Worm (Caenorhabditis elegans) whole organism, L1 larva: ENCODE measurements around the gene tag-89.
A peak's percentile ranks its signal among the peaks of the same experiment; 100 is the strongest.

Source experiments
- C04F5.9 ChIP-seq: sonication (generic microtip); optimal IDR thresholded peaks from 2 replicates; lab custom pipeline; 2016; ENCODE audit warnings: missing genetic modification characterization, missing compliant biosample characterization
- alr-1 ChIP-seq: fragments of 200-800 bp; sonication (Bioruptor generic); optimal IDR thresholded peaks from 2 replicates; lab custom pipeline; 2018; ENCODE audit warnings: borderline replicate concordance, mild to moderate bottlenecking, missing genetic modification characterization, missing compliant biosample characterization
- aly-2 ChIP-seq: fragments of 150-350 bp; optimal IDR thresholded peaks from 2 replicates; lab custom pipeline; 2014; ENCODE audit warnings: missing biosample characterization, missing genetic modification characterization
- ceh-8 ChIP-seq: fragments of 200-800 bp; sonication (Bioruptor generic); optimal IDR thresholded peaks from 2 replicates; lab custom pipeline; 2018; ENCODE audit warnings: mild to moderate bottlenecking, missing genetic modification characterization, moderate library complexity, missing compliant biosample characterization
- ceh-88 ChIP-seq: fragments of 200-800 bp; sonication (Bioruptor generic); IDR thresholded peaks from 2 replicates; pipeline ENCODE4 v1.3.6; 2022; ENCODE audit warnings: missing genetic modification characterization, missing compliant biosample characterization
- ceh-90 ChIP-seq: sonication (generic microtip); optimal IDR thresholded peaks from 2 replicates; lab custom pipeline; 2016; ENCODE audit warnings: missing genetic modification characterization, missing compliant biosample characterization
- dpl-1 ChIP-seq, 3 experiments: fragments of 150-350 bp in 2 of 3; sonication (generic microtip) in 1 of 3; optimal IDR thresholded peaks; 2 replicates each; lab custom pipeline; 2014 to 2017; ENCODE audit warnings: missing biosample characterization in 3 of 3, missing genetic modification characterization in 3 of 3, missing genetic modification reagents in 3 of 3
- dsc-1 ChIP-seq: sonication (generic microtip); optimal IDR thresholded peaks from 2 replicates; lab custom pipeline; 2016; ENCODE audit warnings: mild to moderate bottlenecking, missing genetic modification characterization, missing compliant biosample characterization
- efl-1 ChIP-seq, 4 experiments: fragments of 150-350 bp; optimal IDR thresholded peaks in 3 of 4; peaks in 1 of 4; 1 replicate in 1 of 4; 2 replicates in 3 of 4; lab custom pipeline; 2014; ENCODE audit warnings: missing biosample characterization in 2 of 4, missing genetic modification characterization in 2 of 4, missing genetic modification reagents in 2 of 4
- egl-13 ChIP-seq: sonication (generic microtip); optimal IDR thresholded peaks from 2 replicates; lab custom pipeline; 2016; ENCODE audit warnings: missing genotype, missing genetic modification reagents, missing genetic modification characterization, missing compliant biosample characterization
- elt-2 ChIP-seq: sonication (generic microtip); optimal IDR thresholded peaks from 2 replicates; lab custom pipeline; 2016; ENCODE audit warnings: missing genetic modification characterization, mild to moderate bottlenecking, inconsistent platforms, missing compliant biosample characterization, missing genetic modification reagents
- ets-5 ChIP-seq: fragments of 200-800 bp; sonication (Bioruptor generic); IDR thresholded peaks from 2 replicates; pipeline ENCODE4 v1.3.6; 2022; ENCODE audit warnings: missing genetic modification characterization, missing compliant biosample characterization
- fkh-8 ChIP-seq: sonication (generic microtip); optimal IDR thresholded peaks from 2 replicates; lab custom pipeline; 2016; ENCODE audit warnings: mild to moderate bottlenecking, missing genetic modification characterization, missing compliant biosample characterization
- fos-1 ChIP-seq: fragments of 150-350 bp; optimal IDR thresholded peaks from 2 replicates; lab custom pipeline; 2014; ENCODE audit warnings: missing biosample characterization, missing genetic modification characterization
- grh-1 ChIP-seq: fragments of 200-800 bp; sonication (Bioruptor generic); IDR thresholded peaks from 2 replicates; pipeline ENCODE4 v1.3.6; 2022; ENCODE audit warnings: missing genetic modification reagents, missing genetic modification characterization, missing compliant biosample characterization
- hlh-17 ChIP-seq: fragments of 200-800 bp; sonication (Bioruptor generic); optimal IDR thresholded peaks from 2 replicates; lab custom pipeline; 2018; ENCODE audit warnings: missing genetic modification characterization, mild to moderate bottlenecking, missing compliant biosample characterization, moderate library complexity, borderline replicate concordance
- hlh-4 ChIP-seq: sonication (generic microtip); optimal IDR thresholded peaks from 2 replicates; lab custom pipeline; 2016; ENCODE audit warnings: mild to moderate bottlenecking, missing genetic modification characterization, missing compliant biosample characterization
- jun-1 ChIP-seq: fragments of 150-350 bp; optimal IDR thresholded peaks from 2 replicates; lab custom pipeline; 2014; ENCODE audit warnings: missing biosample characterization, missing genetic modification reagents, missing genetic modification characterization
- lin-13 ChIP-seq: fragments of 150-350 bp; optimal IDR thresholded peaks from 2 replicates; lab custom pipeline; 2014; ENCODE audit warnings: missing biosample characterization, missing genetic modification reagents, missing genetic modification characterization
- lin-14 ChIP-seq: fragments of 200-800 bp; sonication (Bioruptor generic); optimal IDR thresholded peaks from 2 replicates; lab custom pipeline; 2018; ENCODE audit warnings: mild to moderate bottlenecking, missing genetic modification characterization, moderate library complexity, missing compliant biosample characterization
- lin-15B ChIP-seq: fragments of 150-350 bp; sonication (generic microtip); optimal IDR thresholded peaks from 3 replicates; lab custom pipeline; 2014; ENCODE audit warnings: missing biosample characterization, missing genetic modification characterization
- lin-39 ChIP-seq: fragments of 150-350 bp; optimal IDR thresholded peaks from 2 replicates; lab custom pipeline; 2014; ENCODE audit warnings: missing biosample characterization, missing genetic modification reagents, missing genetic modification characterization
- lsy-2 ChIP-seq, 2 experiments: fragments of 150-350 bp; optimal IDR thresholded peaks; 2 replicates each; lab custom pipeline; 2014; ENCODE audit warnings: missing biosample characterization in 2 of 2, missing genetic modification characterization in 2 of 2
- mdl-1 ChIP-seq, 2 experiments: fragments of 150-350 bp; optimal IDR thresholded peaks; 2 replicates each; lab custom pipeline; 2014 to 2017; ENCODE audit warnings: missing biosample characterization in 2 of 2, missing genetic modification characterization in 2 of 2, inconsistent platforms in 1 of 2
- mep-1 ChIP-seq: fragments of 150-350 bp; optimal IDR thresholded peaks from 2 replicates; lab custom pipeline; 2014; ENCODE audit warnings: missing biosample characterization, missing genetic modification characterization
- nhr-20 ChIP-seq: sonication (generic microtip); optimal IDR thresholded peaks from 2 replicates; lab custom pipeline; 2016; ENCODE audit warnings: mild to moderate bottlenecking, missing genetic modification characterization, missing compliant biosample characterization
- nhr-47 ChIP-seq: sonication (generic microtip); optimal IDR thresholded peaks from 2 replicates; lab custom pipeline; 2016; ENCODE audit warnings: mild to moderate bottlenecking, missing genetic modification characterization, moderate library complexity, missing compliant biosample characterization
- nhr-71 ChIP-seq: sonication (generic microtip); optimal IDR thresholded peaks from 2 replicates; lab custom pipeline; 2016; ENCODE audit warnings: mild to moderate bottlenecking, missing genetic modification characterization, moderate library complexity, missing compliant biosample characterization
- nhr-76 ChIP-seq: sonication (generic microtip); optimal IDR thresholded peaks from 2 replicates; lab custom pipeline; 2017; ENCODE audit warnings: missing biosample characterization, missing genetic modification characterization
- nhr-77 ChIP-seq: fragments of 150-350 bp; optimal IDR thresholded peaks from 2 replicates; lab custom pipeline; 2014; ENCODE audit warnings: missing biosample characterization, missing genetic modification characterization
- nhr-85 ChIP-seq: sonication (generic microtip); peaks from one replicate; lab custom pipeline; 2016; ENCODE audit warnings: missing genetic modification characterization, inconsistent platforms, missing compliant biosample characterization
- nhr-90 ChIP-seq: sonication (generic microtip); optimal IDR thresholded peaks from 2 replicates; lab custom pipeline; 2016; ENCODE audit warnings: mild to moderate bottlenecking, missing genetic modification characterization, missing compliant biosample characterization; ENCODE audit not compliant: poor library complexity
- pag-3 ChIP-seq: sonication (generic microtip); optimal IDR thresholded peaks from 2 replicates; lab custom pipeline; 2017; ENCODE audit warnings: missing genetic modification characterization, mild to moderate bottlenecking, missing compliant biosample characterization, antibody characterized with exemption, borderline replicate concordance; ENCODE audit not compliant: insufficient read depth
- pax-3 ChIP-seq: fragments of 200-800 bp; sonication (Bioruptor generic); optimal IDR thresholded peaks from 2 replicates; lab custom pipeline; 2018; ENCODE audit warnings: mild to moderate bottlenecking, missing genetic modification characterization, moderate library complexity, missing compliant biosample characterization
- pqm-1 ChIP-seq: sonication (generic microtip); optimal IDR thresholded peaks from 3 replicates; lab custom pipeline; 2017; ENCODE audit warnings: missing biosample characterization, missing genetic modification characterization
- skn-1 ChIP-seq: fragments of 150-350 bp; optimal IDR thresholded peaks from 2 replicates; lab custom pipeline; 2014; ENCODE audit warnings: missing biosample characterization, missing genetic modification characterization
- sptf-1 ChIP-seq: fragments of 150-350 bp; optimal IDR thresholded peaks from 2 replicates; lab custom pipeline; 2014; ENCODE audit warnings: missing biosample characterization, missing genetic modification characterization
- sup-37 ChIP-seq: fragments of 200-800 bp; sonication (Bioruptor generic); optimal IDR thresholded peaks from 2 replicates; lab custom pipeline; 2018; ENCODE audit warnings: mild to moderate bottlenecking, missing genetic modification characterization, missing compliant biosample characterization
- swsn-7 ChIP-seq: sonication (generic microtip); optimal IDR thresholded peaks from 2 replicates; lab custom pipeline; 2016; ENCODE audit warnings: missing genetic modification characterization, missing compliant biosample characterization
- tbx-2 ChIP-seq: sonication (generic microtip); optimal IDR thresholded peaks from 2 replicates; lab custom pipeline; 2016; ENCODE audit warnings: missing genetic modification characterization, missing compliant biosample characterization
- tlp-1 ChIP-seq: fragments of 150-350 bp; optimal IDR thresholded peaks from 2 replicates; lab custom pipeline; 2014; ENCODE audit warnings: missing biosample characterization, missing genetic modification characterization
- unc-62 ChIP-seq: fragments of 150-350 bp; optimal IDR thresholded peaks from 2 replicates; lab custom pipeline; 2014; ENCODE audit warnings: missing biosample characterization, missing genetic modification reagents, missing genetic modification characterization
- unc-86 ChIP-seq: sonication (generic microtip); optimal IDR thresholded peaks from 2 replicates; lab custom pipeline; 2016; ENCODE audit warnings: missing genetic modification characterization, missing compliant biosample characterization
- vab-15 ChIP-seq: sonication (generic microtip); optimal IDR thresholded peaks from 2 replicates; lab custom pipeline; 2017; ENCODE audit warnings: missing genotype, mild to moderate bottlenecking, missing genetic modification characterization, missing compliant biosample characterization
- zip-4 ChIP-seq: fragments of 200-800 bp; sonication (Bioruptor generic); optimal IDR thresholded peaks from 2 replicates; lab custom pipeline; 2018; ENCODE audit warnings: mild to moderate bottlenecking, missing genetic modification characterization, moderate library complexity, missing compliant biosample characterization

The tag-89 gene

DNA sequence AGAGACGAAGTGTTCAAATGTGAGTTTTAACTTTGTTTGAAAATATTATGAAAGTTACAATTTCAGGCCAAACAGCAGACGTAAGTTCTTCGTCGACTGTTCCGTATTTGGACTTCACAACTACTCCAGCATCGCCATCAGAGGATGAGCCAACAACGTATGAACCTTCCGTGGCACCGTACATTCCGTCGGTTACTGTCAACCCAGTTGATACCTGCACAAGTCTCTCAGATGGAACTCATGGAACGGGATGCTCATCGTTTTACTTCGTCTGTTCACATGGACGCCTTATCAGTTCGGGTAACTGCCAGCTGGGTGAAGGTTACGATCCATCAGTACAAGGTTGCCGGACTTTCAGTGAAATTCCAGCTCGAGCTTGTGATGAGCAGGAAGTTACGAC lies 18.6 kb upstream of the tag-89 start:
- TF ChIP-seq lin-15B (tag; lab: Kevin White, UChicago) (no peak), unc-62 (no peak), nhr-76 (no peak), pqm-1 (tag; lab: Kevin White, UChicago) (no peak), tlp-1 (tag; lab: Kevin White, UChicago) (no peak), unc-86 (tag; lab: Kevin White, UChicago) (no peak), ceh-88 (no peak), zip-4 (GFP tag; lab: Kevin White, UChicago) (no peak), pax-3 (tag; lab: Kevin White, UChicago) (no peak), mdl-1 (tag; optimal IDR thresholded peaks at IDR 0.05; lab: Kevin White, UChicago) (no peak), vab-15 (tag; lab: Kevin White, UChicago) (no peak), alr-1 (tag; lab: Kevin White, UChicago) (no peak)
- TF ChIP-seq, all 84 proteins: peak for 0

DNA sequence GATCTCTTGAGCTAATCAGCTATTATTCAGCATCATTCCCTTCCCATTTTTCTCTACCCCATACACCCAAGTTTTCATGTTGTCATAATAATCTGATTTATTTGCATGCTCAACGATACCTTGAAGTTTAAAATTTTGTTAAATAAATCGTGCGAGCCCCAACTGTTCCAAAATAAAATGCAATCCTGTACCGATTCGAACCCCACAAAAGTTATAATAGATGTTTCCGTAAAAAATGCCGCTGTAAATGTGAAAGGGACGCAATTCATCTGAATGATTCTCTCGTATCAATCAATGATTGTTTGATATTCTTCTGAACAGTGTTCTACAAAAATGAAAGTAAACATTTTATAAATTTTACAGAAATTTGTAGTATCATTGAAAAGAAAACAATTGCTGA lies 16.9 kb upstream of the tag-89 start:
- TF ChIP-seq elt-2 (tag; lab: Kevin White, UChicago) (no peak), dsc-1 (tag; lab: Kevin White, UChicago) (no peak), zip-4 (GFP tag; lab: Kevin White, UChicago) (no peak), fkh-8 (no peak)
- TF ChIP-seq, all 84 proteins: peak for 0

DNA sequence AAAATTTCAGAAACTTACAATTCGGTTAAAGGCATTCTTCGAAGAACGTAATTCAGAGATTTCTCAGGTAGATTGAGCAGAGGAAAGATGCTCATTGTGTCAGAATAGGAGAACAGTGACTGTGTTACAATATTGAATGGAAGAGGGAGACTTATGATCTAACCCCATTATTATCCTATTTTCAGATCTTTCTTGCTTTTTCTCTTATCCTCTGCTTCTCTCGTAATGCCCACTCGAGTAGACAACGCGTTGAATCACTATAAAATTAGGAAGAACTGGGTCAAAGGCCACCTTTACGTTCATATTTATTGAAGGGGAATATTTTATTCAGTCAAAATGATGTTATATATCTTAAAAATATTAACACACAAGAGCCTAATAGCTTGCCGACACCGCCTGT lies 15.1 kb upstream of the tag-89 start, which contains the start of gene fbxb-76:
Gene fbxb-76 (minus strand): TSS at position 101 of the 400 bp plus-strand sequence.
- TF ChIP-seq pax-3 (tag; lab: Kevin White, UChicago) = no peak
- no peak for TF ChIP-seq efl-1 (optimal IDR thresholded peaks at IDR 0.05; lab: Kevin White, UChicago)
- peak in 1 of 2 experiments; percentile 0 for TF ChIP-seq efl-1 (GFP tag; optimal IDR thresholded peaks at IDR 0.05 in 1 of 2; lab: Kevin White, UChicago)

DNA sequence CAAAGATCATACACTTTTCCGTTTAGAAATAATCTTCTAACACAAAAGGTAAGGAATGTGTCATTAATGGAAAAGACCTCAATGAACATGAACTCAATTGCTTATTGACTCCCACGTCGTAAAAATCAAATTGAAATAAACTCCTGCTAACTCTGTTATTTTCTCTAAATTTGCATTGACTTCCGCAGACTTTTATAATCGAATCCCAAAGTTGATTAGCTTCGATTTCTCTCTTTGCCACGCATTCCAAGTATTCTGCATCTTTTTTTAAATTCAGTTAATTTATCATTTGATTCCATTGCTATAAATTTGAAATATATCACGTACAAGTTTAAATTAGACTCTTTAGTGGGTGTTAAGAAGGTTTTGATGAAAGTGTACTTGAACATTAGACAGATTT lies 5.7 kb upstream of the tag-89 start:
- TF ChIP-seq ceh-88 (no peak), pag-3 (tag; lab: Kevin White, UChicago) (no peak), lin-39 (no peak), tbx-2 (tag; lab: Kevin White, UChicago) (no peak), ets-5 (GFP tag; lab: Robert Waterston, UW) (no peak), C04F5.9 (tag; lab: Kevin White, UChicago) (no peak), aly-2 (no peak), nhr-77 (tag; lab: Kevin White, UChicago) (no peak), jun-1 (tag; lab: Kevin White, UChicago) (no peak), egl-13 (tag; lab: Kevin White, UChicago) (peak; percentile 74), fkh-8 (peak; percentile 63), dpl-1 (GFP tag; optimal IDR thresholded peaks at IDR 0.05; lab: Kevin White, UChicago) (no peak), lin-13 (GFP tag; lab: Kevin White, UChicago) (no peak), hlh-17 (no peak), skn-1 (tag; lab: Kevin White, UChicago) (no peak), lsy-2 (tag; optimal IDR thresholded peaks at IDR 0.05; lab: Kevin White, UChicago) (peak in 1 of 2 experiments; percentile 29), nhr-20 (tag; lab: Kevin White, UChicago) (no peak), ceh-8 (GFP tag; lab: Kevin White, UChicago) (no peak), sup-37 (no peak), elt-2 (tag; lab: Kevin White, UChicago) (no peak), swsn-7 (tag; lab: Kevin White, UChicago) (peak; percentile 29), sptf-1 (tag; lab: Kevin White, UChicago) (no peak), pqm-1 (tag; lab: Kevin White, UChicago) (no peak), grh-1 (GFP tag; lab: Robert Waterston, UW) (no peak), mep-1 (tag; lab: Kevin White, UChicago) (no peak), nhr-71 (peak; percentile 70), fos-1 (no peak), lin-14 (GFP tag; lab: Kevin White, UChicago) (peak; percentile 49), hlh-4 (no peak), nhr-85 (tag; lab: Kevin White, UChicago) (no peak), nhr-90 (tag; lab: Kevin White, UChicago) (no peak), dsc-1 (tag; lab: Kevin White, UChicago) (peak; percentile 30), alr-1 (tag; lab: Kevin White, UChicago) (no peak), ceh-90 (tag; lab: Kevin White, UChicago) (no peak), nhr-47 (peak; percentile 81)
